Fruit fly (Drosophila melanogaster) whole organism, embryonic: ENCODE measurements around the gene CG13313.

ENCODE experiments used
- ATbp ChIP-seq: fragments of 200-800 bp; sonication (Bioruptor generic); optimal IDR thresholded peaks from 2 replicates; lab custom pipeline; 2017; ENCODE audit warnings: missing biosample characterization, mild to moderate bottlenecking, missing genetic modification characterization, missing genetic modification reagents
- B-H1 ChIP-seq: fragments of 200-800 bp; sonication (Bioruptor generic); IDR thresholded peaks from 3 replicates; pipeline ENCODE4 v1.3.6; 2022; ENCODE audit warnings: missing biosample characterization, missing genetic modification characterization
- Blimp-1 ChIP-seq: fragments of 200-800 bp; sonication (Bioruptor generic); optimal IDR thresholded peaks from 3 replicates; lab custom pipeline; 2018; ENCODE audit warnings: missing biosample characterization, missing genetic modification characterization, mild to moderate bottlenecking, moderate library complexity, missing genetic modification reagents
- CG10462 ChIP-seq: fragments of 200-800 bp; sonication (Bioruptor generic); optimal IDR thresholded peaks from 2 replicates; lab custom pipeline; 2016; ENCODE audit warnings: missing biosample characterization, missing genetic modification characterization
- CG10979 ChIP-seq: fragments of 200-800 bp; sonication (Bioruptor generic); optimal IDR thresholded peaks from 2 replicates; lab custom pipeline; 2018; ENCODE audit warnings: missing biosample characterization, mild to moderate bottlenecking, missing genetic modification characterization, moderate library complexity
- CG12071 ChIP-seq: fragments of 200-800 bp; sonication (Bioruptor generic); optimal IDR thresholded peaks from 3 replicates; lab custom pipeline; 2018; ENCODE audit warnings: missing biosample characterization, mild to moderate bottlenecking, missing genetic modification characterization
- CG12299 ChIP-seq: fragments of 200-800 bp; sonication (Bioruptor generic); optimal IDR thresholded peaks from 2 replicates; lab custom pipeline; 2018; ENCODE audit warnings: missing biosample characterization, mild to moderate bottlenecking, missing genetic modification characterization
- CG14667 ChIP-seq: fragments of 200-800 bp; sonication (Bioruptor generic); IDR thresholded peaks from 2 replicates; pipeline ENCODE4 v1.3.6; 2022; ENCODE audit warnings: missing biosample characterization, missing genetic modification characterization
- CG14860 ChIP-seq: fragments of 200-800 bp; sonication (Bioruptor generic); IDR thresholded peaks from 3 replicates; pipeline ENCODE4 v1.3.6; 2022; ENCODE audit warnings: missing biosample characterization, missing genetic modification characterization; ENCODE audit not compliant: partially characterized antibody
- CG2116 ChIP-seq: fragments of 200-800 bp; sonication (Bioruptor generic); optimal IDR thresholded peaks from 3 replicates; lab custom pipeline; 2018; ENCODE audit warnings: missing biosample characterization, mild to moderate bottlenecking, missing genetic modification characterization
- CG30403 ChIP-seq: fragments of 200-800 bp; sonication (Bioruptor generic); optimal IDR thresholded peaks from 3 replicates; lab custom pipeline; 2016; ENCODE audit warnings: missing biosample characterization, missing genetic modification characterization
- CG4328 ChIP-seq: fragments of 200-800 bp; sonication (Bioruptor generic); optimal IDR thresholded peaks from 3 replicates; lab custom pipeline; 2017; ENCODE audit warnings: missing biosample characterization, missing genetic modification reagents, missing genetic modification characterization
- CG4707 ChIP-seq: fragments of 200-800 bp; sonication (Bioruptor generic); optimal IDR thresholded peaks from 2 replicates; lab custom pipeline; 2018; ENCODE audit warnings: missing biosample characterization, mild to moderate bottlenecking, missing genetic modification characterization, moderate library complexity
- CG8089 ChIP-seq: fragments of 200-800 bp; sonication (Bioruptor generic); optimal IDR thresholded peaks from 3 replicates; lab custom pipeline; 2016; ENCODE audit warnings: missing biosample characterization, missing genetic modification characterization
- CG8388 ChIP-seq: fragments of 200-800 bp; sonication (Bioruptor generic); optimal IDR thresholded peaks from 2 replicates; lab custom pipeline; 2019; ENCODE audit warnings: missing biosample characterization, mild to moderate bottlenecking, missing genetic modification characterization, moderate library complexity
- Dbx ChIP-seq: fragments of 200-800 bp; sonication (Bioruptor generic); IDR thresholded peaks from 3 replicates; pipeline ENCODE4 v1.3.6; 2022; ENCODE audit warnings: missing biosample characterization, missing genetic modification characterization
- Dll ChIP-seq: fragments of 200-800 bp; sonication (Bioruptor generic); IDR thresholded peaks from 4 replicates; pipeline ENCODE4 v1.3.6; 2022; ENCODE audit warnings: missing biosample characterization, missing genetic modification characterization; ENCODE audit not compliant: partially characterized antibody
- Eip74EF ChIP-seq, 2 experiments: fragments of 200-800 bp in 1 of 2; fragments of >200 bp in 1 of 2; sonication (Bioruptor generic) in 1 of 2; optimal IDR thresholded peaks; 2 replicates each; lab custom pipeline; 2017 to 2019; ENCODE audit warnings: missing biosample characterization in 2 of 2, missing genetic modification characterization in 2 of 2, mild to moderate bottlenecking in 1 of 2, moderate library complexity in 1 of 2
- Fer1 ChIP-seq: fragments of 200-800 bp; sonication (Bioruptor generic); optimal IDR thresholded peaks from 2 replicates; lab custom pipeline; 2017; ENCODE audit warnings: missing biosample characterization, mild to moderate bottlenecking, missing genetic modification characterization
- H2.0 ChIP-seq: fragments of 200-800 bp; sonication (Bioruptor generic); IDR thresholded peaks from 2 replicates; pipeline ENCODE4 v1.3.6; 2022; ENCODE audit warnings: missing biosample characterization, missing genetic modification characterization
- Hey ChIP-seq: fragments of 200-800 bp; sonication (Bioruptor generic); optimal IDR thresholded peaks from 3 replicates; lab custom pipeline; 2018; ENCODE audit warnings: missing biosample characterization, mild to moderate bottlenecking, missing genetic modification characterization
- Hmx ChIP-seq: fragments of 200-800 bp; sonication (Bioruptor generic); optimal IDR thresholded peaks from 2 replicates; lab custom pipeline; 2016; ENCODE audit warnings: missing biosample characterization, missing genetic modification characterization
- MBD-R2 ChIP-seq: fragments of 200-800 bp; sonication (Bioruptor generic); IDR thresholded peaks from 2 replicates; pipeline ENCODE4 v1.3.6; 2022; ENCODE audit warnings: missing biosample characterization, missing genetic modification characterization
- Mrtf ChIP-seq: fragments of 200-800 bp; sonication (Bioruptor generic); IDR thresholded peaks from 3 replicates; pipeline ENCODE4 v1.3.6; 2022; ENCODE audit warnings: missing biosample characterization, missing genetic modification characterization
- Myb ChIP-seq: fragments of 200-800 bp; sonication (Bioruptor generic); optimal IDR thresholded peaks from 2 replicates; lab custom pipeline; 2016; ENCODE audit warnings: missing biosample characterization, missing genetic modification characterization
- Oli ChIP-seq: fragments of 200-800 bp; sonication (Bioruptor generic); optimal IDR thresholded peaks from 2 replicates; lab custom pipeline; 2018; ENCODE audit warnings: missing biosample characterization, mild to moderate bottlenecking, missing genetic modification characterization, moderate library complexity
- Poxn ChIP-seq: fragments of 200-800 bp; sonication (Bioruptor generic); IDR thresholded peaks from 2 replicates; pipeline ENCODE4 v1.3.6; 2022; ENCODE audit warnings: missing biosample characterization, missing genetic modification characterization
- Rx ChIP-seq: fragments of 200-800 bp; sonication (Bioruptor generic); IDR thresholded peaks from 2 replicates; pipeline ENCODE4 v1.3.6; 2022; ENCODE audit warnings: missing biosample characterization, missing genetic modification characterization
- Usf ChIP-seq: fragments of 200-800 bp; sonication (Bioruptor generic); optimal IDR thresholded peaks from 2 replicates; lab custom pipeline; 2017; ENCODE audit warnings: missing genotype, missing biosample characterization, missing genetic modification characterization
- abd-A ChIP-seq: fragments of 200-800 bp; sonication (Bioruptor generic); optimal IDR thresholded peaks from 3 replicates; lab custom pipeline; 2019; ENCODE audit warnings: missing biosample characterization, mild to moderate bottlenecking, missing genetic modification characterization, moderate library complexity
- ac ChIP-seq: fragments of 200-800 bp; sonication (Bioruptor generic); optimal IDR thresholded peaks from 3 replicates; lab custom pipeline; 2017; ENCODE audit warnings: missing biosample characterization, mild to moderate bottlenecking, missing genetic modification characterization
- ap ChIP-seq: fragments of 200-800 bp; sonication (Bioruptor generic); IDR thresholded peaks from 2 replicates; pipeline ENCODE4 v1.3.6; 2022; ENCODE audit warnings: missing biosample characterization, missing genetic modification characterization
- chinmo ChIP-seq: fragments of 200-800 bp; sonication (Bioruptor generic); IDR thresholded peaks from 4 replicates; pipeline ENCODE4 v1.3.6; 2022; ENCODE audit warnings: missing biosample characterization, missing genetic modification characterization; ENCODE audit not compliant: partially characterized antibody
- crc ChIP-seq: fragments of 200-800 bp; sonication (Bioruptor generic); optimal IDR thresholded peaks from 2 replicates; lab custom pipeline; 2016; ENCODE audit warnings: missing biosample characterization, missing genetic modification characterization
- da ChIP-seq: fragments of 200-800 bp; sonication (Bioruptor generic); optimal IDR thresholded peaks from 2 replicates; lab custom pipeline; 2016; ENCODE audit warnings: missing biosample characterization, missing genetic modification characterization
- fru ChIP-seq: fragments of >200 bp; optimal IDR thresholded peaks from 2 replicates; lab custom pipeline; 2017
- gt ChIP-seq: fragments of 200-800 bp; sonication (Bioruptor generic); IDR thresholded peaks from 2 replicates; pipeline ENCODE4 v1.3.6; 2022; ENCODE audit warnings: missing biosample characterization, missing genetic modification characterization
- her ChIP-seq: fragments of 200-800 bp; sonication (Bioruptor generic); optimal IDR thresholded peaks from 2 replicates; lab custom pipeline; 2016; ENCODE audit warnings: missing biosample characterization, missing genetic modification characterization
- hth ChIP-seq: fragments of >200 bp; optimal IDR thresholded peaks from 2 replicates; lab custom pipeline; 2017; ENCODE audit warnings: inconsistent platforms
- mld ChIP-seq: fragments of 200-800 bp; sonication (Bioruptor generic); IDR thresholded peaks from 3 replicates; pipeline ENCODE4 v1.3.6; 2022; ENCODE audit warnings: missing biosample characterization, missing genetic modification characterization; ENCODE audit not compliant: partially characterized antibody
- pan ChIP-seq, 4 experiments: fragments of >200 bp in 3 of 4; fragments of 200-800 bp in 1 of 4; sonication (Bioruptor generic) in 1 of 4; optimal IDR thresholded peaks in 3 of 4; IDR thresholded peaks in 1 of 4; 2 replicates each; pipeline versions ENCODE4 v1.3.6 to Lab custom; 2017 to 2022; ENCODE audit warnings: missing biosample characterization in 2 of 4, missing genetic modification characterization in 2 of 4, mixed read lengths in 1 of 4
- pnt ChIP-seq: fragments of 200-800 bp; sonication (Bioruptor generic); optimal IDR thresholded peaks from 3 replicates; lab custom pipeline; 2016; ENCODE audit warnings: missing biosample characterization, missing genetic modification characterization
- run ChIP-seq: fragments of 200-800 bp; sonication (Bioruptor generic); optimal IDR thresholded peaks from 3 replicates; lab custom pipeline; 2018; ENCODE audit warnings: missing biosample characterization, mild to moderate bottlenecking, missing genetic modification characterization
- shn ChIP-seq: fragments of 200-800 bp; sonication (Bioruptor generic); optimal IDR thresholded peaks from 3 replicates; lab custom pipeline; 2016; ENCODE audit warnings: missing biosample characterization, missing genetic modification characterization
- sisA ChIP-seq: fragments of 200-800 bp; sonication (Bioruptor generic); IDR thresholded peaks from 2 replicates; pipeline ENCODE4 v1.3.6; 2022; ENCODE audit warnings: missing biosample characterization, missing genetic modification characterization
- tap ChIP-seq: fragments of 200-800 bp; optimal IDR thresholded peaks from 3 replicates; lab custom pipeline; 2019; ENCODE audit warnings: missing biosample characterization, mild to moderate bottlenecking, missing genetic modification characterization, moderate library complexity
- unc-4 ChIP-seq: fragments of 200-800 bp; sonication (Bioruptor generic); IDR thresholded peaks from 2 replicates; pipeline ENCODE4 v1.3.6; 2022; ENCODE audit warnings: missing biosample characterization, missing genetic modification characterization; ENCODE audit not compliant: partially characterized antibody
- unpg ChIP-seq: fragments of 200-800 bp; sonication (Bioruptor generic); optimal IDR thresholded peaks from 3 replicates; lab custom pipeline; 2018; ENCODE audit warnings: missing biosample characterization, mild to moderate bottlenecking, missing genetic modification characterization, moderate library complexity
- zen2 ChIP-seq: fragments of 200-800 bp; sonication (Bioruptor generic); IDR thresholded peaks from 3 replicates; pipeline ENCODE4 v1.3.6; 2022; ENCODE audit warnings: missing biosample characterization, missing genetic modification characterization; ENCODE audit not compliant: partially characterized antibody

CG13313 gene

DNA sequence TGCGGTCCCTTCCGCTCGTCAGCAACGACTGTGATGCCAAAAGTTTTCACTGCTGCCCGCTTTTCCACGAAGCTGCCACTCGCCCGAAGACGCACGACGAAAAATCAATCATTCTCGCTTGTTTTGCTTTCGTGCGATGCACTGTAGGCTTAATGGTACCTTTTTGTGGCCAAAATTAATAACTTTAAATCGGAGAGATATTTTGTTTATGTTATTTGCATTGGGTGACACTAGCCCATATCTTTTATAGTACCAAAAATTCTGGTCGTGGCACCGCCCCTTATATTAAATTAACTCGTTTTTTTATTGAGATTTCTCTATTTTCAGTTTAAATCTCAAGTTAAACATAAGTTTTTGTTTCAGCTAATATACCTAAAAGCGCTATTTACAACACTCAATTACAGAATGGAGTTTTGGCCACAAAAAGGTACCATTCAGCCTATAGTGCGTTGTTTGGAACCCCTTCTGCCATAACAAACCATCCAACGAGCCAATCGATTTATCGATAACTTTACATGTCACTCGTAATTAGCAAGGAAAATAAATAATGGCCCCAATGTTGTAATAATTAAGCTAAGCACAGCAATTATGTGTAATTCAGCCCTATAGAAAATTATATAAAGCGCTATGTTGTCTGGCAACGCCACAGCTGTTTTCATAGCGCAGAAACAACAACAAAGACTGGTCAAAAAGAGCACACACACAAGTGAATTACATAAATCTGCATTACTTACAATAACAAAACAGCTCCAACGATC, 5.3 kb upstream of the CG13313 start (continued):
- TF ChIP-seq Eip74EF (GFP tag; optimal IDR thresholded peaks at IDR 0.05; lab: Kevin White, UChicago) (peak in 1 of 2 experiments; percentile 18), mld (no peak), CG8089 (peak; percentile 8), CG14667 (no peak), CG10979 (peak; percentile 68), Oli (tag; lab: Kevin White, UChicago) (peak; percentile 74), CG12299 (peak; percentile 68), gt (GFP tag; lab: Robert Waterston, UW) (no peak), unc-4 (no peak), Mrtf (GFP tag; lab: Robert Waterston, UW) (0 out of 3 replicates have a peak, but pooled peaks have one; percentile 14), run (peak; percentile 42), Rx (GFP tag; lab: Robert Waterston, UW) (no peak), ATbp (peak; percentile 70), da (GFP tag; lab: Kevin White, UChicago) (no peak), pnt (GFP tag; lab: Kevin White, UChicago) (no peak), B-H1 (no peak), H2.0 (GFP tag; lab: Robert Waterston, UW) (no peak), Fer1 (GFP tag; lab: Kevin White, UChicago) (peak; percentile 82), Blimp-1 (GFP tag; lab: Kevin White, UChicago) (peak; percentile 59), fru (no peak), her (GFP tag; lab: Kevin White, UChicago) (no peak), Dll (GFP tag; lab: Robert Waterston, UW) (no peak; the same call in 2 of the 4 replicates), abd-A (peak; percentile 69), ac (GFP tag; lab: Kevin White, UChicago) (no peak), shn (GFP tag; lab: Kevin White, UChicago) (peak; percentile 30), hth (no peak), tap (peak; percentile 30), sisA (GFP tag; lab: Robert Waterston, UW) (no peak), Hey (tag; lab: Kevin White, UChicago) (no peak), unpg (GFP tag; lab: Kevin White, UChicago) (peak; percentile 72), CG30403 (GFP tag; lab: Kevin White, UChicago) (peak; percentile 73), Usf (no peak), Hmx (GFP tag; lab: Kevin White, UChicago) (no peak), CG8388 (peak; percentile 56), Dbx (no peak), crc (GFP tag; lab: Kevin White, UChicago) (peak; percentile 39), CG10462 (GFP tag; lab: Kevin White, UChicago) (no peak), ap (no peak), zen2 (GFP tag; lab: Robert Waterston, UW) (no peak), Poxn (GFP tag; lab: Robert Waterston, UW) (no peak), CG12071 (peak; percentile 46), Myb (no peak), CG14860 (GFP tag; lab: Robert Waterston, UW) (peak; percentile 41; the same call in 2 of the 3 replicates), pan (optimal IDR thresholded peaks at IDR 0.05; lab: Kevin White, UChicago) (no peak), pan (GFP tag; optimal IDR thresholded peaks at IDR 0.05 in 1 of 2, IDR thresholded peaks at IDR 0.05 in 1 of 2) (peak in 1 of 2 experiments; percentile 16), CG4328 (GFP tag; lab: Kevin White, UChicago) (peak; percentile 68), chinmo (GFP tag; lab: Robert Waterston, UW) (0 out of 4 replicates have a peak, but pooled peaks have one; percentile 34), CG2116 (peak; percentile 44), MBD-R2 (GFP tag; lab: Robert Waterston, UW) (peak; percentile 30), CG4707 (GFP tag; lab: Kevin White, UChicago) (peak; percentile 96)
